Worm (Caenorhabditis elegans): Measurements from ENCODE around the gene ent-1.

ce11 chrIV:11650344-11650743 is 4.9 kb downstream of the ent-1 start:
- no peak for TF ChIP-seq dao-5 (tag; optimal IDR thresholded peaks at IDR 0.05)
- TF ChIP-seq W03F9.2 (tag; optimal IDR thresholded peaks at IDR 0.05) = no peak
- TF ChIP-seq him-1 (tag; optimal IDR thresholded peaks at IDR 0.05) = no peak

Data from whole organism, L4/young adult.